Worm (Caenorhabditis elegans): Measurements from ENCODE around the gene T13H5.1.

DNA sequence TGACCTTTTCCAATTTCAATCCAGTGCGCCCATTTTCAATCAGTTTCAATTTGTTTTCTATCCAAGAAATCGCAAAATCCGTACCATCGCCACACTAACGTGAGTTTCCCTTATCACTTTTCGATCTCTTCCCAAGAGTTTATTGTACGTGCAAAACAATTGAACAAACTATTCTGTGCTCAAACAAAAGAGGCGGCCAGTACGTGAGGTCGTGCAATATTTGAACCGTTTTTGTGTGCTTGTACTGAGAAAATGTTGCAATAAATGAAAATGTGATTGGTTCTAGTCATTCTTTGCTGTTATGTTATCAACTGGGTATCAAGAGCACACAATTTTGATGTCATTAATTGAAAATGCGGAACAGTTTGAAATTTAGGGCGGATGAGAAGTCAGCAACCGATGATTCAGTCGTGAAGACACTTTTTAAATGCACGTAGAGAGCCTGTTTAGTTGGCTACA, 59.2 kb downstream of the T13H5.1 start, which contains the start of gene F22B5.4:
- TF ChIP-seq tab-1 (GFP tag; IDR thresholded peaks at IDR 0.05) (no peak), cog-1 (tag; optimal IDR thresholded peaks at IDR 0.05) (no peak), ref-1 (GFP tag; conservative IDR thresholded peaks at IDR 0.05) (no peak), flt-1 (GFP tag; IDR thresholded peaks at IDR 0.05) (no peak), T22C8.4 (GFP tag; IDR thresholded peaks at IDR 0.05) (no peak), ztf-23 (GFP tag; IDR thresholded peaks at IDR 0.05) (no peak)

Measured in whole organism, midembryonic.